Worm (Caenorhabditis elegans): ENCODE data around the gene R07E5.6.
A peak's percentile ranks its signal among the peaks of the same experiment; 100 is the strongest.

R07E5.6 gene

DNA sequence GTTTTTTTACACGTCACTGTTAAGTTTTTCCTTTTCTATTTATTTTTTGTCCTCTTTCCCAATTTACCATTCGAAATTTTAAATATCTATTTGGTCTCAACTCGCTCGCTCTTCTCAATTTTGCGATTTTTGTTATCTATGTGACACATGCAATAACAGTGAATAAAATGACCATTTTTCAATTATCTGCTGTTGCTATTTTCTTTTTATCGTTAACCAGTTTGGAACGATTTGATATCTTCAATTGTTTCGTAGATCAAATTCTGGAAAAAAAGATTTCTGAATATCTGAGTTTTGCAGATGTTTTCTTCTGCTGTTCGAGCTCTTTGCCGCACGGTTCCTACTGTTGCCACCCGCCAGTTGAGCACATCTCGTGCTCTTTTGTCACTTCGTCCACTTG lies 8.6 kb downstream of the R07E5.6 start, which contains the start of gene prdx-3:
TSS of gene prdx-3 (plus strand) at position 301 of the 400 bp plus-strand sequence.
- TF ChIP-seq nfya-1 (tag; optimal IDR thresholded peaks at IDR 0.05), result no peak

DNA sequence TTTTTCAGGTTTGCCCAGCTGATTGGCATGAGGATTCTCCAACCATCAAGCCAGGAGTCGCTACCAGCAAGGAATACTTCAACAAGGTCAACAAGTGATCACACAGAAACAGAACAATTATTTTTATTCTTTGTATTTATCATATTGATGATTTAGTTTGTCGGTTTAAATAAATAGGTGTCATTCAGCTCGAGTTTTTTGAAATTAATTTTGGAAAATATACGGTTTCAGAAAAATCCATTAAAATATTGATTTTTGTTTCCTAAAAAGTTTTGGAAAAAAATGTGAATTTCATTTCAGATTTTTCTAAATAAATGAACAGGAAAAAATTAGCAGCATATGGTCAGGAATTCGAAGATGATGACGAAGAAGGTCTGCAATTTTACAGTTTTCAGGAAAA lies 9.7 kb downstream of the R07E5.6 start, which contains the start of gene gpch-1:
TSS of gene gpch-1 (plus strand) at position 301 of the 400 bp plus-strand sequence.
- TF ChIP-seq pag-3 (tag; optimal IDR thresholded peaks at IDR 0.05; ENCODE audit: borderline replicate concordance) (no peak), dmd-4 (tag; optimal IDR thresholded peaks at IDR 0.05; ENCODE audit: borderline replicate concordance) (no peak), ceh-48 (tag; optimal IDR thresholded peaks at IDR 0.05) (no peak), tbx-2 (tag; optimal IDR thresholded peaks at IDR 0.05) (no peak), ref-2 (tag; optimal IDR thresholded peaks at IDR 0.05) (no peak), ceh-22 (tag; optimal IDR thresholded peaks at IDR 0.05) (no peak), C38D4.7 (GFP tag; optimal IDR thresholded peaks at IDR 0.05) (no peak), unc-55 (GFP tag; optimal IDR thresholded peaks at IDR 0.05) (no peak), rnt-1 (tag; optimal IDR thresholded peaks at IDR 0.05) (no peak), dve-1 (tag; optimal IDR thresholded peaks at IDR 0.05) (no peak), ceh-2 (tag; optimal IDR thresholded peaks at IDR 0.05) (no peak), ceh-9 (tag; optimal IDR thresholded peaks at IDR 0.05) (no peak), ceh-30 (tag; optimal IDR thresholded peaks at IDR 0.05) (no peak), hlh-15 (tag; optimal IDR thresholded peaks at IDR 0.05) (no peak), ceh-14 (tag; optimal IDR thresholded peaks at IDR 0.05) (no peak), madf-2 (tag; optimal IDR thresholded peaks at IDR 0.05) (no peak), unc-42 (tag; optimal IDR thresholded peaks at IDR 0.05) (no peak), F13H6.1 (tag; optimal IDR thresholded peaks at IDR 0.05) (no peak), lin-11 (tag; optimal IDR thresholded peaks at IDR 0.05) (no peak), pha-2 (tag; optimal IDR thresholded peaks at IDR 0.05) (no peak)

DNA sequence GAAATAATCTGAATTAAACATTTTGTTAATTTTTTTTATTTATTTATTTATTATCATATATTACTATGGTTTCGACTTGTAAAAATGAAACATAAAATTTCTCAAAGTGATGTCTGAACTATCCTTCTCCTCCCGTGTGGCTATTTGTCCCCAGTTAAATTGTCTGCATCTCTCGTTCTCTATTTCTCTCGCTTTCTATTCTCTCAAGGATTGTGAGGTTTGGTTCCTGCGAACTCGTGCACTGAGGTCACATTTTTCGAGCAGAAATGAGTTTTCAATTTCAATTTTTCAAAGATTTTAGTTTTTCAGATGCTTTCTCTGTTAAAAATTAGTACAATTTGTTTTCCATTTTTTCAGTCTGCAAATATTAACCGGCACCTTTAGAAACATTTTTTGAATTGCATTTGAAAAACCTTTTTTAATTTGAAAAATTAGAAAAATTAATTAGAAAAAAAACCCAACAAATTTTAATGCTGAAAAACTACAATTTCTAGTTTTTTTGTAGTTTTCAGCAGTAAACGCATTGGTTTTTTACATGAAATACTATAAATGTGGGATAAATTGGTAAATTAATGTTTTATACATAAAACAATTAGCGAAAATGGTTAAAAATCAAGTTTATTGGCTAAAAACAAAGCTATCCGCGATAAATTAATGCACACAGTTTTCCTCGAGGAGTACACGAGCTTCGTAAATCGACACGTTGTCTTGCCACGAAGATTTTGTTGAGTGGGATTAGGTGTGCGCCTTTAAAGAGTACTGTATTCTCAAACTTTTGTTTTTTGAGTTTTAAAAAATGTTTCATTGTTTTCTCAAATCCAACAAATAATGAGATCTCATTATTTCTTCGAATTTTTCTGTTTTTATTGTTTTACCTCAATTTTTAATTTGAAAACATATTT lies 13.8 kb downstream of the R07E5.6 start:
- TF ChIP-seq ceh-30 (tag; optimal IDR thresholded peaks at IDR 0.05), result no peak
- TF ChIP-seq ceh-6 (GFP tag; optimal IDR thresholded peaks at IDR 0.05), result no peak
- TF ChIP-seq C08G9.2 (tag; optimal IDR thresholded peaks at IDR 0.05), result no peak
- no peak for TF ChIP-seq unc-55 (GFP tag; optimal IDR thresholded peaks at IDR 0.05)
- no peak for TF ChIP-seq ceh-14 (tag; optimal IDR thresholded peaks at IDR 0.05)
- no peak for TF ChIP-seq ceh-22 (tag; optimal IDR thresholded peaks at IDR 0.05)
- TF ChIP-seq hlh-8 (tag; optimal IDR thresholded peaks at IDR 0.05), result no peak
- no peak for TF ChIP-seq pqm-1 (tag; optimal IDR thresholded peaks at IDR 0.05)
- no peak for TF ChIP-seq unc-86 (tag; optimal IDR thresholded peaks at IDR 0.05)
- no peak for TF ChIP-seq ceh-24 (tag; optimal IDR thresholded peaks at IDR 0.05)
- no peak for TF ChIP-seq tbx-7 (tag; optimal IDR thresholded peaks at IDR 0.05)
- no peak for TF ChIP-seq dmd-4 (tag; optimal IDR thresholded peaks at IDR 0.05; ENCODE audit: borderline replicate concordance)

DNA sequence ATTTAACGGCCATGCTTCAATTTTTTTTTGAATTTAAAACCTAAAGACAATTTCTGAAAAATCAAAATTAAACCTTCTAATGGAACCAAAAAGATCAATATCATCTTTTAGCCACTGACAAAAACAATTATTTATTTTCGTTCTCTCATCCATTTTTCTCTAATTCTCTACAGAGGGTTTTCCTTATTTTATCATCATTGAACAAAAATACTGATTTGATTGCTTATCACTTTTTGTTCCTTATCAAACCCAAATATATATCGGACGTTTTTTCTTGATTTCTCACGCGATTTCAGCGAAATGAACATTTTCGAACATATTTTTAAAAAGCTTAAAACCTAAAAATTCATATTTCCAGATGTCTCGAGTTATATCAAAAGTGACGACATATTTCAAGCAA lies 14.5 kb downstream of the R07E5.6 start, which contains the start of gene mpc-1:
TSS of gene mpc-1 (plus strand) at position 359 of the 400 bp plus-strand sequence.
- TF ChIP-seq elt-2 (tag; optimal IDR thresholded peaks at IDR 0.05) (peak; percentile 90), nhr-11 (tag; optimal IDR thresholded peaks at IDR 0.05) (no peak), ceh-14 (tag; optimal IDR thresholded peaks at IDR 0.05) (no peak)

DNA sequence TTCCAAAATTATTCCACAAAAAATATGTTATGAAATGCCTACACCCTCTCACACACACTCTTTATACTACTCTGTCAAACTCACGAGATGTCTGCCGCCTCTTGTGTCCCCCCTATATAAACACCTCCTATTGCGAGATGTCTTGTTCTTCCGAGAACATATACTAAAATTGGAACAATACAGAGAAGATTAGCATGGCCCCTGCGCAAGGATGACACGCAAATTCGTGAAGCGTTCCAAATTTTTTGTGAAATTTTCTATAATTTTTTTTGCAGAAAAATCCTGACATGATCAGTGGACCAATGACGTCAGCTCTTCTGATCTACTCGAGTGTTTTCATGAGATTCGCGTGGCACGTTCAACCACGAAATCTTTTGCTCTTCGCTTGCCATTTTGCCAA lies 15.5 kb downstream of the R07E5.6 start:
- TF ChIP-seq ceh-34 (tag; optimal IDR thresholded peaks at IDR 0.05) (peak; percentile 19), lin-11 (tag; optimal IDR thresholded peaks at IDR 0.05) (peak; percentile 12), ceh-45 (GFP tag; IDR thresholded peaks at IDR 0.05) (peak; percentile 66; the same call in 1 of the 2 replicates), zip-5 (tag; optimal IDR thresholded peaks at IDR 0.05) (peak; percentile 8), elt-2 (tag; optimal IDR thresholded peaks at IDR 0.05) (peak; percentile 57), nhr-232 (tag; optimal IDR thresholded peaks at IDR 0.05) (peak; percentile 9), hlh-6 (tag; optimal IDR thresholded peaks at IDR 0.05) (peak; percentile 23), K09A11.1 (tag; optimal IDR thresholded peaks at IDR 0.05; ENCODE audit: insufficient read depth) (peak; percentile 22), syd-9 (tag; optimal IDR thresholded peaks at IDR 0.05) (peak; percentile 30), che-1 (tag; optimal IDR thresholded peaks at IDR 0.05) (peak; percentile 11), tbx-2 (tag; optimal IDR thresholded peaks at IDR 0.05) (peak; percentile 44), pha-2 (tag; optimal IDR thresholded peaks at IDR 0.05) (peak; percentile 42), ceh-2 (tag; optimal IDR thresholded peaks at IDR 0.05) (peak; percentile 5), C38D4.7 (GFP tag; optimal IDR thresholded peaks at IDR 0.05) (peak; percentile 41), ceh-18 (tag; optimal IDR thresholded peaks at IDR 0.05) (peak; percentile 11), T23F11.4 (GFP tag; optimal IDR thresholded peaks at IDR 0.05) (peak; percentile 29), fax-1 (tag; optimal IDR thresholded peaks at IDR 0.05) (peak; percentile 20), unc-42 (tag; optimal IDR thresholded peaks at IDR 0.05) (peak; percentile 5), ceh-14 (tag; optimal IDR thresholded peaks at IDR 0.05) (peak; percentile 41), hlh-15 (tag; optimal IDR thresholded peaks at IDR 0.05) (peak; percentile 7), nfya-1 (tag; optimal IDR thresholded peaks at IDR 0.05) (peak; percentile 12)
